Worm (Caenorhabditis elegans) whole organism, L2 larva: ENCODE results near the gene C13G5.2.

Source experiments
- nhr-25 ChIP-seq: fragments of 150-350 bp; sonication (generic microtip); optimal IDR thresholded peaks from 3 replicates; lab custom pipeline; 2014; ENCODE audit warnings: missing biosample characterization, missing genetic modification characterization
- ztf-4 ChIP-seq: fragments of 150-350 bp; optimal IDR thresholded peaks from 2 replicates; lab custom pipeline; 2014; ENCODE audit warnings: missing biosample characterization, missing genetic modification characterization

DNA sequence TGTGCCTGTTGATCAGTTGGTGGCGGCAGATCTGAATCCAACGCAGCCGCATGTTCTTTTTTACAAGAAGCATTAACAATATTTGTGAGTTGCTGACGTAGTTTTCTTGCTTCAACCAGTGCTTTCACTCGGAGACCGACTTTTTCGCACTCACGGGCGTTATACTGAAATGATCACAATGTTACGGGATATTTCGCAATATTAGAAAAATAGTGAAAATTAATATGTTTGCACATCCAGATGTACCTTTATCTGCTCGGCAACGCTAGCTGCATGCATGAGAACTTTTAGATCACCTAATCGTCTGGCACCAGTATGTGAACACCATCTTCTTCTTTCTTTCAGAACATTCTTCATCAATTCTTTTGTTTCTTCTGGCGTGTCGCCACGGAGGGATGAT, 7.0 kb downstream of the C13G5.2 start:
- TF ChIP-seq ztf-4 = no peak
- no peak for TF ChIP-seq nhr-25 (tag; lab: Kevin White, UChicago)
